Fruit fly (Drosophila melanogaster) whole organism, embryonic: ENCODE measurements around the gene slpr.
A peak's percentile ranks its signal among the peaks of the same experiment; 100 is the strongest.

Experiments used
- ATbp ChIP-seq: fragments of 200-800 bp; sonication (Bioruptor generic); optimal IDR thresholded peaks from 2 replicates; lab custom pipeline; 2017; ENCODE audit warnings: missing biosample characterization, mild to moderate bottlenecking, missing genetic modification characterization, missing genetic modification reagents
- Asciz ChIP-seq: fragments of 200-800 bp; sonication (Bioruptor generic); optimal IDR thresholded peaks from 2 replicates; lab custom pipeline; 2017; ENCODE audit warnings: missing biosample characterization, mild to moderate bottlenecking, missing genetic modification characterization, missing genetic modification reagents
- Atf-2 ChIP-seq: fragments of 200-800 bp; sonication (Bioruptor generic); optimal IDR thresholded peaks from 2 replicates; lab custom pipeline; 2016; ENCODE audit warnings: missing biosample characterization, missing genetic modification characterization
- Atf6 ChIP-seq: fragments of 200-800 bp; sonication (Bioruptor generic); IDR thresholded peaks from 2 replicates; pipeline ENCODE4 v1.3.6; 2022; ENCODE audit warnings: missing biosample characterization, missing genetic modification characterization
- Awh ChIP-seq: fragments of 200-800 bp; sonication (Bioruptor generic); IDR thresholded peaks from 2 replicates; pipeline ENCODE4, ENCODE4 v1.3.6; 2022; ENCODE audit warnings: missing biosample characterization, missing genetic modification characterization
- CG11093 ChIP-seq: fragments of 200-800 bp; sonication (Bioruptor generic); IDR thresholded peaks from 3 replicates; pipeline ENCODE4 v1.3.6; 2022; ENCODE audit warnings: missing biosample characterization, missing genetic modification characterization
- CG1233 ChIP-seq: fragments of 200-800 bp; sonication (Bioruptor generic); optimal IDR thresholded peaks from 4 replicates; lab custom pipeline; 2018; ENCODE audit warnings: missing biosample characterization, mild to moderate bottlenecking, missing genetic modification characterization
- CG13287 ChIP-seq: fragments of 200-800 bp; sonication (Bioruptor generic); IDR thresholded peaks from 2 replicates; pipeline ENCODE4 v1.3.6; 2022; ENCODE audit warnings: missing biosample characterization, missing genetic modification characterization; ENCODE audit not compliant: partially characterized antibody
- CG14050 ChIP-seq: fragments of 200-800 bp; sonication (Bioruptor generic); IDR thresholded peaks from 3 replicates; pipeline ENCODE4 v1.3.6; 2022; ENCODE audit warnings: missing biosample characterization, missing genetic modification characterization
- CG15073 ChIP-seq: fragments of 200-800 bp; sonication (Bioruptor generic); optimal IDR thresholded peaks from 2 replicates; lab custom pipeline; 2016; ENCODE audit warnings: missing biosample characterization, missing genetic modification characterization
- CG17359 ChIP-seq: fragments of 200-800 bp; sonication (Bioruptor generic); optimal IDR thresholded peaks from 3 replicates; lab custom pipeline; 2018; ENCODE audit warnings: missing biosample characterization, mild to moderate bottlenecking, missing genetic modification characterization, moderate library complexity
- CG1832 ChIP-seq: fragments of 200-800 bp; sonication (Bioruptor generic); optimal IDR thresholded peaks from 2 replicates; lab custom pipeline; 2017; ENCODE audit warnings: missing biosample characterization, mild to moderate bottlenecking, missing genetic modification characterization, inconsistent platforms
- CG2129 ChIP-seq: fragments of 200-800 bp; sonication (Bioruptor generic); IDR thresholded peaks from 2 replicates; pipeline ENCODE4 v1.3.6; 2022; ENCODE audit warnings: missing biosample characterization, missing genetic modification characterization; ENCODE audit not compliant: partially characterized antibody
- CG2202 ChIP-seq: fragments of 200-800 bp; sonication (Bioruptor generic); optimal IDR thresholded peaks from 2 replicates; lab custom pipeline; 2018; ENCODE audit warnings: missing biosample characterization, mild to moderate bottlenecking, missing genetic modification characterization
- CG2678 ChIP-seq: fragments of 200-800 bp; sonication (Bioruptor generic); optimal IDR thresholded peaks from 3 replicates; lab custom pipeline; 2019; ENCODE audit warnings: missing biosample characterization, mild to moderate bottlenecking, missing genetic modification characterization, moderate library complexity
- CG3281 ChIP-seq: fragments of 200-800 bp; sonication (Bioruptor generic); optimal IDR thresholded peaks from 3 replicates; lab custom pipeline; 2017; ENCODE audit warnings: missing biosample characterization, mild to moderate bottlenecking, missing genetic modification characterization
- CG34376 ChIP-seq: fragments of 200-800 bp; sonication (Bioruptor generic); optimal IDR thresholded peaks from 2 replicates; lab custom pipeline; 2018; ENCODE audit warnings: missing biosample characterization, mild to moderate bottlenecking, missing genetic modification characterization
- CG3838 ChIP-seq: fragments of 200-800 bp; sonication (Bioruptor generic); optimal IDR thresholded peaks from 3 replicates; lab custom pipeline; 2016; ENCODE audit warnings: missing biosample characterization, missing genetic modification characterization
- CG42726 ChIP-seq: fragments of 200-800 bp; sonication (Bioruptor generic); IDR thresholded peaks from 2 replicates; pipeline ENCODE4 v1.3.6; 2022; ENCODE audit warnings: missing biosample characterization, missing genetic modification characterization; ENCODE audit not compliant: partially characterized antibody
- CG4617 ChIP-seq: fragments of 200-800 bp; sonication (Bioruptor generic); optimal IDR thresholded peaks from 3 replicates; lab custom pipeline; 2016; ENCODE audit warnings: missing biosample characterization, missing genetic modification characterization, borderline replicate concordance
- CG4707 ChIP-seq: fragments of 200-800 bp; sonication (Bioruptor generic); optimal IDR thresholded peaks from 2 replicates; lab custom pipeline; 2018; ENCODE audit warnings: missing biosample characterization, mild to moderate bottlenecking, missing genetic modification characterization, moderate library complexity
- CG5180 ChIP-seq: fragments of 200-800 bp; sonication (Bioruptor generic); optimal IDR thresholded peaks from 3 replicates; lab custom pipeline; 2017; ENCODE audit warnings: missing biosample characterization, missing genetic modification characterization, mild to moderate bottlenecking, moderate library complexity, missing genetic modification reagents
- Doc2 ChIP-seq: fragments of 200-800 bp; sonication (Bioruptor generic); IDR thresholded peaks from 2 replicates; pipeline ENCODE4 v1.3.6; 2022; ENCODE audit warnings: missing biosample characterization, missing genetic modification characterization
- Dp ChIP-seq: fragments of 200-800 bp; sonication (Bioruptor generic); optimal IDR thresholded peaks from 2 replicates; lab custom pipeline; 2018; ENCODE audit warnings: missing biosample characterization, mild to moderate bottlenecking, missing genetic modification characterization, moderate library complexity
- Ets65A ChIP-seq: fragments of 200-800 bp; sonication (Bioruptor generic); peaks from one replicate; lab custom pipeline; 2016; ENCODE audit warnings: missing biosample characterization, missing genetic modification characterization
- Lhr ChIP-seq: fragments of 200-800 bp; sonication (Bioruptor generic); optimal IDR thresholded peaks from 3 replicates; lab custom pipeline; 2017; ENCODE audit warnings: mild to moderate bottlenecking, missing biosample characterization, missing genetic modification reagents, missing genetic modification characterization
- Lim3 ChIP-seq: fragments of 200-800 bp; sonication (Bioruptor generic); IDR thresholded peaks from 2 replicates; pipeline ENCODE4 v1.3.6; 2022; ENCODE audit warnings: missing biosample characterization, missing genetic modification characterization
- Mad ChIP-seq: fragments of 200-800 bp; sonication (Bioruptor generic); optimal IDR thresholded peaks from 2 replicates; lab custom pipeline; 2016; ENCODE audit warnings: missing biosample characterization, missing genetic modification characterization
- Med ChIP-seq: fragments of 200-800 bp; sonication (Bioruptor generic); peaks from one replicate; lab custom pipeline; 2016; ENCODE audit warnings: missing biosample characterization, missing genetic modification characterization, mild to moderate bottlenecking, inconsistent platforms, moderate library complexity
- Neu2 ChIP-seq: fragments of 200-800 bp; sonication (Bioruptor generic); optimal IDR thresholded peaks from 3 replicates; lab custom pipeline; 2016; ENCODE audit warnings: missing biosample characterization, missing genetic modification characterization, borderline replicate concordance
- Nf-YC ChIP-seq: fragments of 200-800 bp; optimal IDR thresholded peaks from 3 replicates; lab custom pipeline; 2019; ENCODE audit warnings: missing biosample characterization, mild to moderate bottlenecking, missing genetic modification characterization, moderate library complexity
- PHDP ChIP-seq: fragments of 200-800 bp; sonication (Bioruptor generic); optimal IDR thresholded peaks from 3 replicates; lab custom pipeline; 2018; ENCODE audit warnings: missing biosample characterization, mild to moderate bottlenecking, missing genetic modification characterization, moderate library complexity
- Sox100B ChIP-seq: fragments of 200-800 bp; sonication (Bioruptor generic); optimal IDR thresholded peaks from 3 replicates; lab custom pipeline; 2018; ENCODE audit warnings: missing biosample characterization, mild to moderate bottlenecking, missing genetic modification characterization
- Sox102F ChIP-seq: fragments of 200-800 bp; sonication (Bioruptor generic); optimal IDR thresholded peaks from 2 replicates; lab custom pipeline; 2018; ENCODE audit warnings: missing biosample characterization, mild to moderate bottlenecking, missing genetic modification characterization, moderate library complexity
- bowl ChIP-seq: fragments of 200-800 bp; sonication (Bioruptor generic); IDR thresholded peaks from 2 replicates; pipeline ENCODE4 v1.3.6; 2022; ENCODE audit warnings: missing biosample characterization, missing genetic modification characterization
- caup ChIP-seq: fragments of 200-800 bp; sonication (Bioruptor generic); optimal IDR thresholded peaks from 3 replicates; lab custom pipeline; 2017; ENCODE audit warnings: missing biosample characterization, mild to moderate bottlenecking, missing genetic modification characterization, moderate library complexity; ENCODE audit not compliant: severe bottlenecking
- chm ChIP-seq: fragments of 200-800 bp; sonication (Bioruptor generic); IDR thresholded peaks from 2 replicates; pipeline ENCODE4 v1.3.6; 2022; ENCODE audit warnings: missing biosample characterization, missing genetic modification characterization
- ci ChIP-seq: fragments of 200-800 bp; sonication (Bioruptor generic); IDR thresholded peaks from 3 replicates; pipeline ENCODE4 v1.3.6; 2022; ENCODE audit warnings: missing biosample characterization, missing genetic modification characterization
- crol ChIP-seq: fragments of 200-800 bp; sonication (Bioruptor generic); IDR thresholded peaks from 2 replicates; pipeline ENCODE4 v1.3.6; 2022; ENCODE audit warnings: missing biosample characterization, missing genetic modification characterization
- dmrt99B ChIP-seq: fragments of 200-800 bp; sonication (Bioruptor generic); optimal IDR thresholded peaks from 2 replicates; lab custom pipeline; 2018; ENCODE audit warnings: missing biosample characterization, mild to moderate bottlenecking, missing genetic modification characterization, moderate library complexity
- fd96Cb ChIP-seq: fragments of 200-800 bp; sonication (Bioruptor generic); optimal IDR thresholded peaks from 2 replicates; lab custom pipeline; 2018; ENCODE audit warnings: missing biosample characterization, mild to moderate bottlenecking, missing genetic modification characterization, moderate library complexity
- gem ChIP-seq: fragments of 200-800 bp; sonication (Bioruptor generic); optimal IDR thresholded peaks from 2 replicates; lab custom pipeline; 2019; ENCODE audit warnings: missing biosample characterization, mild to moderate bottlenecking, missing genetic modification characterization, moderate library complexity
- jumu ChIP-seq: fragments of 200-800 bp; sonication (Bioruptor generic); optimal IDR thresholded peaks from 3 replicates; lab custom pipeline; 2016; ENCODE audit warnings: missing biosample characterization, missing genetic modification characterization
- maf-S ChIP-seq: fragments of 200-800 bp; sonication (Bioruptor generic); optimal IDR thresholded peaks from 2 replicates; lab custom pipeline; 2016; ENCODE audit warnings: missing biosample characterization, missing genetic modification characterization
- otp ChIP-seq: fragments of 200-800 bp; sonication (Bioruptor generic); IDR thresholded peaks from 3 replicates; pipeline ENCODE4, ENCODE4 v1.3.6; 2022; ENCODE audit warnings: missing biosample characterization, missing genetic modification characterization
- row ChIP-seq: fragments of 200-800 bp; sonication (Bioruptor generic); IDR thresholded peaks from 3 replicates; pipeline ENCODE4 v1.3.6; 2022; ENCODE audit warnings: missing biosample characterization, missing genetic modification characterization
- stc ChIP-seq: fragments of 200-800 bp; sonication (Bioruptor generic); IDR thresholded peaks from 2 replicates; pipeline ENCODE4 v1.3.6; 2022; ENCODE audit warnings: missing biosample characterization, missing genetic modification characterization
- wek ChIP-seq: fragments of 200-800 bp; sonication (Bioruptor generic); optimal IDR thresholded peaks from 3 replicates; lab custom pipeline; 2018; ENCODE audit warnings: missing biosample characterization, mild to moderate bottlenecking, missing genetic modification characterization, moderate library complexity
- zfh1 ChIP-seq: fragments of 200-800 bp; sonication (Bioruptor generic); IDR thresholded peaks from 3 replicates; pipeline ENCODE4 v1.3.6; 2022; ENCODE audit warnings: missing biosample characterization, missing genetic modification characterization

Gene slpr

dm6 chrX:8128133-8128532 lies 48.9 kb downstream of the slpr start:
- TF ChIP-seq CG2678 (tag; lab: Kevin White, UChicago) (peak; percentile 16), CG3838 (no peak), Awh (GFP tag; lab: Robert Waterston, UW) (peak; percentile 62; the same call in 1 of the 2 replicates), Atf6 (GFP tag; lab: Robert Waterston, UW) (no peak), ci (peak; percentile 42; the same call in 1 of the 3 replicates), stc (GFP tag; lab: Robert Waterston, UW) (no peak), Sox102F (GFP tag; lab: Kevin White, UChicago) (peak; percentile 20), CG5180 (GFP tag; lab: Kevin White, UChicago) (peak; percentile 52), CG42726 (GFP tag; lab: Robert Waterston, UW) (no peak), ATbp (peak; percentile 39), wek (peak; percentile 38), crol (GFP tag; lab: Robert Waterston, UW) (no peak), CG17359 (tag; lab: Kevin White, UChicago) (peak; percentile 5), Med (GFP tag; lab: Kevin White, UChicago) (peak; percentile 15), Asciz (GFP tag; lab: Kevin White, UChicago) (peak; percentile 59), Sox100B (GFP tag; lab: Kevin White, UChicago) (peak; percentile 25), CG14050 (GFP tag; lab: Robert Waterston, UW) (no peak), dmrt99B (tag; lab: Kevin White, UChicago) (peak; percentile 42)

- TF ChIP-seq Lhr (GFP tag; lab: Kevin White, UChicago) (peak; percentile 14), gem (tag; lab: Kevin White, UChicago) (peak; percentile 80), row (GFP tag; lab: Robert Waterston, UW) (peak; percentile 67), Dp (GFP tag; lab: Kevin White, UChicago) (no peak), CG13287 (no peak), CG34376 (GFP tag; lab: Kevin White, UChicago) (no peak), otp (peak; percentile 41; the same call in 1 of the 3 replicates), CG1233 (GFP tag; lab: Kevin White, UChicago) (peak; percentile 19), CG2678 (tag; lab: Kevin White, UChicago) (peak; percentile 64), CG4617 (GFP tag; lab: Kevin White, UChicago) (no peak), PHDP (peak; percentile 46), CG4707 (GFP tag; lab: Kevin White, UChicago) (peak; percentile 49), jumu (GFP tag; lab: Kevin White, UChicago) (no peak), bowl (GFP tag; lab: Robert Waterston, UW) (no peak), CG15073 (GFP tag; lab: Kevin White, UChicago) (no peak), Mad (GFP tag; lab: Kevin White, UChicago) (no peak), Nf-YC (tag; lab: Kevin White, UChicago) (no peak), zfh1 (GFP tag; lab: Robert Waterston, UW) (peak; percentile 82), CG2202 (peak; percentile 58), CG1832 (GFP tag; lab: Kevin White, UChicago) (no peak), fd96Cb (tag; lab: Kevin White, UChicago) (peak; percentile 82), Ets65A (peak; percentile 94), Neu2 (GFP tag; lab: Kevin White, UChicago) (no peak), caup (GFP tag; lab: Kevin White, UChicago) (no peak), CG42726 (GFP tag; lab: Robert Waterston, UW) (no peak), Doc2 (GFP tag; lab: Robert Waterston, UW) (no peak), CG11093 (GFP tag; lab: Robert Waterston, UW) (no peak), CG2129 (no peak), maf-S (GFP tag; lab: Kevin White, UChicago) (peak; percentile 6), Lim3 (GFP tag; lab: Robert Waterston, UW) (no peak), Atf-2 (no peak), chm (GFP tag; lab: Robert Waterston, UW) (peak; percentile 55; the same call in 1 of the 2 replicates), CG3281 (GFP tag; lab: Kevin White, UChicago) (no peak)
Observed at dm6 chrX:8126149-8126548, 50.8 kb downstream of the slpr start.
